Fruit fly (Drosophila melanogaster) whole organism, adult: ENCODE results near the gene Hsp60A.
A peak's percentile ranks its signal among the peaks of the same experiment; 100 is the strongest.

ENCODE experiments used
- CG11617 ChIP-seq: fragments of 200-800 bp; sonication (Bioruptor generic); optimal IDR thresholded peaks from 2 replicates; lab custom pipeline; 2017; ENCODE audit warnings: mild to moderate bottlenecking, missing biosample characterization, missing genetic modification reagents, missing genetic modification characterization
- kay ChIP-seq: fragments of 200-800 bp; sonication (Bioruptor generic); peaks from one replicate; lab custom pipeline; 2016; ENCODE audit warnings: missing biosample characterization, missing genetic modification characterization, borderline replicate concordance
- tj ChIP-seq: fragments of 200-800 bp; sonication (Bioruptor generic); optimal IDR thresholded peaks from 3 replicates; lab custom pipeline; 2017; ENCODE audit warnings: missing biosample characterization, mild to moderate bottlenecking, missing genetic modification characterization, moderate library complexity

DNA sequence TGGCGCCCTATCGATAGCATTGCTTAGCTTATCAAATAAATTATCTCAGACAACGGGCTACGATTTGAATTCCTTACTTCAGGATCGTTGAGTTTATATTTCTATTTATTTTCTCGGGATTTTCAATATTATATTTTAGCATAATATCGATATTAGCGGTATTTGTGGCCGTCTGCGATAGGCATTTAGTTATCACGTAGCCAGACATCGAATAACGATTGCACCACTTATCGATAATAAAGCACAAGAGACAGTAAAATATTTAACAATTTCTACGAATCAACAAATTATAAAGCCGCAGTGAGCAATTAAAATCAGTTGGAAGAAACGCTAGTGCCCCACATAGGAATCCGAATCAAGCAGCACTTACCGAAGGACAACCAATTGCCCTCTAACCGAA is 18.1 kb upstream of the Hsp60A start, which contains the start of gene CG2076:
- TF ChIP-seq tj (peak; percentile 16), kay (GFP tag; lab: Kevin White, UChicago) (no peak), CG11617 (GFP tag; lab: Kevin White, UChicago) (no peak)
